Fruit fly (Drosophila melanogaster) whole organism, embryonic: ENCODE results near the gene w-cup.

Source experiments
- Atf6 ChIP-seq: fragments of 200-800 bp; sonication (Bioruptor generic); IDR thresholded peaks from 2 replicates; pipeline ENCODE4 v1.3.6; 2022; ENCODE audit warnings: missing biosample characterization, missing genetic modification characterization
- Bdp1 ChIP-seq: fragments of 200-800 bp; sonication (Bioruptor generic); optimal IDR thresholded peaks from 3 replicates; lab custom pipeline; 2016; ENCODE audit warnings: missing biosample characterization, missing genetic modification characterization
- Blimp-1 ChIP-seq: fragments of 200-800 bp; sonication (Bioruptor generic); optimal IDR thresholded peaks from 3 replicates; lab custom pipeline; 2018; ENCODE audit warnings: missing biosample characterization, missing genetic modification characterization, mild to moderate bottlenecking, moderate library complexity, missing genetic modification reagents
- CG10321 ChIP-seq: fragments of 200-800 bp; sonication (Bioruptor generic); IDR thresholded peaks from 2 replicates; pipeline ENCODE4 v1.3.6; 2022; ENCODE audit warnings: missing biosample characterization, missing genetic modification characterization
- CG11398 ChIP-seq: fragments of 200-800 bp; sonication (Bioruptor generic); optimal IDR thresholded peaks from 2 replicates; lab custom pipeline; 2016; ENCODE audit warnings: missing biosample characterization, missing genetic modification characterization
- CG12219 ChIP-seq: fragments of 200-800 bp; sonication (Bioruptor generic); optimal IDR thresholded peaks from 3 replicates; lab custom pipeline; 2018; ENCODE audit warnings: missing biosample characterization, mild to moderate bottlenecking, missing genetic modification characterization
- CG13123 ChIP-seq: fragments of 200-800 bp; sonication (Bioruptor generic); optimal IDR thresholded peaks from 2 replicates; lab custom pipeline; 2016; ENCODE audit warnings: missing biosample characterization, missing genetic modification characterization
- CG17186 ChIP-seq: fragments of 200-800 bp; sonication (Bioruptor generic); optimal IDR thresholded peaks from 3 replicates; lab custom pipeline; 2017; ENCODE audit warnings: missing biosample characterization, missing genetic modification reagents, missing genetic modification characterization
- CG18764 ChIP-seq: fragments of 200-800 bp; sonication (Bioruptor generic); optimal IDR thresholded peaks from 3 replicates; lab custom pipeline; 2016; ENCODE audit warnings: missing biosample characterization, missing genetic modification characterization
- CG2678 ChIP-seq: fragments of 200-800 bp; sonication (Bioruptor generic); optimal IDR thresholded peaks from 3 replicates; lab custom pipeline; 2019; ENCODE audit warnings: missing biosample characterization, mild to moderate bottlenecking, missing genetic modification characterization, moderate library complexity
- CG30431 ChIP-seq: fragments of 200-800 bp; sonication (Bioruptor generic); optimal IDR thresholded peaks from 2 replicates; lab custom pipeline; 2017; ENCODE audit warnings: missing biosample characterization, missing genetic modification characterization
- CG31441 ChIP-seq: fragments of 200-800 bp; sonication (Bioruptor generic); IDR thresholded peaks from 2 replicates; pipeline ENCODE4 v1.3.6; 2022; ENCODE audit warnings: missing biosample characterization, missing genetic modification characterization
- CG3847 ChIP-seq: fragments of 200-800 bp; sonication (Bioruptor generic); IDR thresholded peaks from 2 replicates; pipeline ENCODE4 v1.3.6; 2022; ENCODE audit warnings: missing biosample characterization, missing genetic modification characterization
- CG4707 ChIP-seq: fragments of 200-800 bp; sonication (Bioruptor generic); optimal IDR thresholded peaks from 2 replicates; lab custom pipeline; 2018; ENCODE audit warnings: missing biosample characterization, mild to moderate bottlenecking, missing genetic modification characterization, moderate library complexity
- CG6254 ChIP-seq: fragments of 200-800 bp; sonication (Bioruptor generic); optimal IDR thresholded peaks from 3 replicates; lab custom pipeline; 2017; ENCODE audit warnings: mild to moderate bottlenecking, missing biosample characterization, missing genetic modification reagents, missing genetic modification characterization
- CG7786 ChIP-seq: fragments of 200-800 bp; sonication (Bioruptor generic); optimal IDR thresholded peaks from 2 replicates; lab custom pipeline; 2016; ENCODE audit warnings: missing biosample characterization, missing genetic modification characterization
- CG8281 ChIP-seq: fragments of 200-800 bp; sonication (Bioruptor generic); optimal IDR thresholded peaks from 2 replicates; lab custom pipeline; 2018; ENCODE audit warnings: missing biosample characterization, mild to moderate bottlenecking, missing genetic modification characterization, moderate library complexity
- CG8359 ChIP-seq: fragments of 200-800 bp; sonication (Bioruptor generic); optimal IDR thresholded peaks from 2 replicates; lab custom pipeline; 2017; ENCODE audit warnings: missing biosample characterization, mild to moderate bottlenecking, missing genetic modification characterization, borderline replicate concordance
- CG9727 ChIP-seq: fragments of 200-800 bp; sonication (Bioruptor generic); optimal IDR thresholded peaks from 3 replicates; lab custom pipeline; 2017; ENCODE audit warnings: missing biosample characterization, mild to moderate bottlenecking, missing genetic modification characterization
- Dfd ChIP-seq, 2 experiments: fragments of >200 bp; optimal IDR thresholded peaks; 2 replicates each; lab custom pipeline; 2017; ENCODE audit warnings: missing biosample characterization in 2 of 2, missing genetic modification characterization in 2 of 2
- Lim3 ChIP-seq: fragments of 200-800 bp; sonication (Bioruptor generic); IDR thresholded peaks from 2 replicates; pipeline ENCODE4 v1.3.6; 2022; ENCODE audit warnings: missing biosample characterization, missing genetic modification characterization
- Med ChIP-seq: fragments of 200-800 bp; sonication (Bioruptor generic); peaks from one replicate; lab custom pipeline; 2016; ENCODE audit warnings: missing biosample characterization, missing genetic modification characterization, mild to moderate bottlenecking, inconsistent platforms, moderate library complexity
- Meics ChIP-seq: fragments of 200-800 bp; sonication (Bioruptor generic); optimal IDR thresholded peaks from 2 replicates; lab custom pipeline; 2017; ENCODE audit warnings: missing biosample characterization, mild to moderate bottlenecking, missing genetic modification characterization
- Ptx1 ChIP-seq: fragments of 200-800 bp; sonication (Bioruptor generic); IDR thresholded peaks from 2 replicates; pipeline ENCODE4 v1.3.6; 2022; ENCODE audit warnings: missing biosample characterization, missing genetic modification characterization
- Rfx ChIP-seq: fragments of 200-800 bp; sonication (Bioruptor generic); IDR thresholded peaks from 2 replicates; pipeline ENCODE4 v1.3.6; 2022; ENCODE audit warnings: missing biosample characterization, missing genetic modification characterization
- Tbp ChIP-seq: fragments of >200 bp; optimal IDR thresholded peaks from 2 replicates; lab custom pipeline; 2018; ENCODE audit warnings: missing biosample characterization, missing genetic modification characterization
- Trl ChIP-seq, 3 experiments: fragments of >200 bp in 2 of 3; fragments of 200-800 bp in 1 of 3; sonication (Bioruptor generic) in 1 of 3; optimal IDR thresholded peaks; 2 replicates in 1 of 3; 3 replicates in 2 of 3; lab custom pipeline; 2016 to 2017; ENCODE audit warnings: missing biosample characterization in 1 of 3, missing genetic modification characterization in 1 of 3
- ab ChIP-seq: fragments of 200-800 bp; sonication (Bioruptor generic); optimal IDR thresholded peaks from 2 replicates; lab custom pipeline; 2016; ENCODE audit warnings: missing biosample characterization, missing genetic modification characterization
- abd-A ChIP-seq: fragments of 200-800 bp; sonication (Bioruptor generic); optimal IDR thresholded peaks from 3 replicates; lab custom pipeline; 2019; ENCODE audit warnings: missing biosample characterization, mild to moderate bottlenecking, missing genetic modification characterization, moderate library complexity
- bsh ChIP-seq, 2 experiments: fragments of 200-800 bp; sonication (Bioruptor generic); optimal IDR thresholded peaks; 2 replicates each; lab custom pipeline; 2017 to 2018; ENCODE audit warnings: mild to moderate bottlenecking in 2 of 2, missing biosample characterization in 2 of 2, missing genetic modification characterization in 2 of 2, moderate library complexity in 1 of 2
- cg ChIP-seq: fragments of 200-800 bp; sonication (Bioruptor generic); optimal IDR thresholded peaks from 3 replicates; lab custom pipeline; 2019; ENCODE audit warnings: missing biosample characterization, mild to moderate bottlenecking, missing genetic modification characterization, moderate library complexity
- ci ChIP-seq: fragments of 200-800 bp; sonication (Bioruptor generic); IDR thresholded peaks from 3 replicates; pipeline ENCODE4 v1.3.6; 2022; ENCODE audit warnings: missing biosample characterization, missing genetic modification characterization
- dmrt11E ChIP-seq: fragments of 200-800 bp; sonication (Bioruptor generic); optimal IDR thresholded peaks from 3 replicates; lab custom pipeline; 2018; ENCODE audit warnings: missing biosample characterization, mild to moderate bottlenecking, missing genetic modification characterization, moderate library complexity
- dpn ChIP-seq, 2 experiments: fragments of 200-800 bp; sonication (Bioruptor generic); optimal IDR thresholded peaks; 3 replicates each; lab custom pipeline; 2016; ENCODE audit warnings: missing biosample characterization in 2 of 2, missing genetic modification characterization in 2 of 2
- fd102C ChIP-seq: fragments of 200-800 bp; sonication (Bioruptor generic); optimal IDR thresholded peaks from 2 replicates; lab custom pipeline; 2018; ENCODE audit warnings: missing biosample characterization, mild to moderate bottlenecking, missing genetic modification characterization, moderate library complexity
- fd3F ChIP-seq: fragments of 200-800 bp; sonication (Bioruptor generic); optimal IDR thresholded peaks from 2 replicates; lab custom pipeline; 2018; ENCODE audit warnings: missing biosample characterization, mild to moderate bottlenecking, missing genetic modification characterization, moderate library complexity
- hkb ChIP-seq, 2 experiments: fragments of 200-800 bp in 1 of 2; fragments of >200 bp in 1 of 2; sonication (Bioruptor generic) in 1 of 2; IDR thresholded peaks in 1 of 2; optimal IDR thresholded peaks in 1 of 2; 2 replicates each; pipeline versions ENCODE4 v1.3.6 to Lab custom; 2017 to 2022; ENCODE audit warnings: missing biosample characterization in 1 of 2, missing genetic modification characterization in 1 of 2
- kay ChIP-seq: fragments of 200-800 bp; sonication (Bioruptor generic); optimal IDR thresholded peaks from 2 replicates; lab custom pipeline; 2016; ENCODE audit warnings: missing biosample characterization, missing genetic modification characterization
- kni ChIP-seq: fragments of 200-800 bp; sonication (Bioruptor generic); optimal IDR thresholded peaks from 3 replicates; lab custom pipeline; 2017; ENCODE audit warnings: mild to moderate bottlenecking, missing biosample characterization, missing genetic modification reagents, missing genetic modification characterization
- lbe ChIP-seq: fragments of 200-800 bp; sonication (Bioruptor generic); optimal IDR thresholded peaks from 2 replicates; lab custom pipeline; 2016; ENCODE audit warnings: missing biosample characterization, mild to moderate bottlenecking, missing genetic modification characterization
- nerfin-1 ChIP-seq: fragments of 200-800 bp; sonication (Bioruptor generic); optimal IDR thresholded peaks from 3 replicates; lab custom pipeline; 2019; ENCODE audit warnings: missing biosample characterization, mild to moderate bottlenecking, missing genetic modification characterization, moderate library complexity
- otp ChIP-seq: fragments of 200-800 bp; sonication (Bioruptor generic); IDR thresholded peaks from 3 replicates; pipeline ENCODE4, ENCODE4 v1.3.6; 2022; ENCODE audit warnings: missing biosample characterization, missing genetic modification characterization
- pan ChIP-seq, 4 experiments: fragments of >200 bp in 3 of 4; fragments of 200-800 bp in 1 of 4; sonication (Bioruptor generic) in 1 of 4; optimal IDR thresholded peaks in 3 of 4; IDR thresholded peaks in 1 of 4; 2 replicates each; pipeline versions ENCODE4 v1.3.6 to Lab custom; 2017 to 2022; ENCODE audit warnings: missing biosample characterization in 2 of 4, missing genetic modification characterization in 2 of 4, mixed read lengths in 1 of 4
- ranshi ChIP-seq: fragments of 200-800 bp; sonication (Bioruptor generic); IDR thresholded peaks from 2 replicates; pipeline ENCODE4 v1.3.6; 2022; ENCODE audit warnings: missing biosample characterization, missing genetic modification characterization
- salm ChIP-seq: fragments of 200-800 bp; sonication (Bioruptor generic); optimal IDR thresholded peaks from 2 replicates; lab custom pipeline; 2018; ENCODE audit warnings: missing biosample characterization, mild to moderate bottlenecking, missing genetic modification characterization
- shn ChIP-seq: fragments of 200-800 bp; sonication (Bioruptor generic); optimal IDR thresholded peaks from 3 replicates; lab custom pipeline; 2016; ENCODE audit warnings: missing biosample characterization, missing genetic modification characterization
- sob ChIP-seq: fragments of 200-800 bp; sonication (Bioruptor generic); IDR thresholded peaks from 2 replicates; pipeline ENCODE4 v1.3.6; 2022; ENCODE audit warnings: missing biosample characterization, missing genetic modification characterization
- unpg ChIP-seq: fragments of 200-800 bp; sonication (Bioruptor generic); optimal IDR thresholded peaks from 3 replicates; lab custom pipeline; 2018; ENCODE audit warnings: missing biosample characterization, mild to moderate bottlenecking, missing genetic modification characterization, moderate library complexity

The w-cup gene

DNA sequence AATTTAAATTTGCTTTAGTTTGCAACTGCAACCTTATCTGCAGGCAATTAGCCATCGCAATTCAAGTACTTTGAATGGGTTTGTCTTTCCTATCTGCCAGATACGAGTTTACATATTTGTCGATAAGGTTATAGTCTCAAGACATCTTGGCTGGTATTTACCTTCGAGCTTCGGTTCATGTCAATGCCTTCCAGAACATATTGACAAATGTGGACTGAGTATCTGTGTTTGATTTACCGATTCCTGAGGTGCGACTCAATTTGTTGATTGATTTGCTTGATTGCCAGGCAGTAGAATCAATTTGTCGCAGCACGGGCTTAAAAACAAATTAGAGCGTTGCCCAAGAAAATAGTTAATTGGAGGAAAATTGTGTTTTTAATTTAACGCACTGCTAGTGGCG, 24.8 kb downstream of the w-cup start (continued):
- TF ChIP-seq Dfd (GFP tag; optimal IDR thresholded peaks at IDR 0.05; lab: Kevin White, UChicago) (no peak), dmrt11E (tag; lab: Kevin White, UChicago) (peak; percentile 78), CG17186 (peak; percentile 8), nerfin-1 (tag; lab: Kevin White, UChicago) (peak; percentile 24), CG8359 (GFP tag; lab: Kevin White, UChicago) (peak; percentile 33), fd102C (GFP tag; lab: Kevin White, UChicago) (peak; percentile 21), CG18764 (GFP tag; lab: Kevin White, UChicago) (peak; percentile 15), hkb (optimal IDR thresholded peaks at IDR 0.05; lab: Kevin White, UChicago) (no peak), hkb (GFP tag; IDR thresholded peaks at IDR 0.05; lab: Robert Waterston, UW) (0 out of 2 replicates have a peak, but pooled peaks have one; percentile 25), Meics (GFP tag; lab: Kevin White, UChicago) (peak; percentile 24), lbe (peak; percentile 4), Tbp (GFP tag; lab: Kevin White, UChicago) (no peak), Ptx1 (GFP tag; lab: Robert Waterston, UW) (0 out of 2 replicates have a peak, but pooled peaks have one; percentile 10), Bdp1 (GFP tag; lab: Kevin White, UChicago) (peak; percentile 43), Blimp-1 (GFP tag; lab: Kevin White, UChicago) (peak; percentile 34), ci (GFP tag; lab: Robert Waterston, UW) (peak; percentile 38; the same call in 1 of the 3 replicates), CG9727 (GFP tag; lab: Kevin White, UChicago) (peak; percentile 65), kay (GFP tag; lab: Kevin White, UChicago) (peak; percentile 16), CG31441 (GFP tag; lab: Robert Waterston, UW) (0 out of 2 replicates have a peak, but pooled peaks have one; percentile 17), shn (GFP tag; lab: Kevin White, UChicago) (no peak), kni (GFP tag; lab: Kevin White, UChicago) (peak; percentile 17), cg (GFP tag; lab: Kevin White, UChicago) (no peak), dpn (GFP tag; optimal IDR thresholded peaks at IDR 0.05; lab: Kevin White, UChicago) (peak in 1 of 2 experiments; percentile 4), otp (GFP tag; lab: Robert Waterston, UW) (peak; percentile 45; the same call in 1 of the 3 replicates), pan (optimal IDR thresholded peaks at IDR 0.05; lab: Kevin White, UChicago) (no peak), pan (GFP tag; optimal IDR thresholded peaks at IDR 0.05 in 1 of 2, IDR thresholded peaks at IDR 0.05 in 1 of 2) (peak in 1 of 2 experiments; percentile 11), CG7786 (GFP tag; lab: Kevin White, UChicago) (no peak), ab (no peak), CG8281 (tag; lab: Kevin White, UChicago) (peak; percentile 17), CG10321 (GFP tag; lab: Robert Waterston, UW) (peak; percentile 42; the same call in 1 of the 2 replicates), Trl (optimal IDR thresholded peaks at IDR 0.05; lab: Kevin White, UChicago) (no peak), Trl (GFP tag; optimal IDR thresholded peaks at IDR 0.05; lab: Kevin White, UChicago) (peak; percentile 21), salm (peak; percentile 22), CG6254 (GFP tag; lab: Kevin White, UChicago) (peak; percentile 7), CG12219 (GFP tag; lab: Kevin White, UChicago) (peak; percentile 27), ranshi (GFP tag; lab: Robert Waterston, UW) (peak; percentile 49; the same call in 1 of the 2 replicates), CG13123 (GFP tag; lab: Kevin White, UChicago) (peak; percentile 28), CG4707 (peak; percentile 53), abd-A (tag; lab: Kevin White, UChicago) (no peak), Rfx (GFP tag; lab: Robert Waterston, UW) (peak; percentile 52; the same call in 1 of the 2 replicates), Med (GFP tag; lab: Kevin White, UChicago) (peak; percentile 80), fd3F (peak; percentile 10), CG2678 (tag; lab: Kevin White, UChicago) (peak; percentile 40), unpg (GFP tag; lab: Kevin White, UChicago) (peak; percentile 43), CG30431 (GFP tag; lab: Kevin White, UChicago) (no peak), bsh (GFP tag; optimal IDR thresholded peaks at IDR 0.05; lab: Kevin White, UChicago) (peak in 1 of 2 experiments; percentile 52), Atf6 (GFP tag; lab: Robert Waterston, UW) (0 out of 2 replicates have a peak, but pooled peaks have one; percentile 28), CG11398 (GFP tag; lab: Kevin White, UChicago) (peak; percentile 31), CG3847 (GFP tag; lab: Robert Waterston, UW) (0 out of 2 replicates have a peak, but pooled peaks have one; percentile 17), Lim3 (GFP tag; lab: Robert Waterston, UW) (peak; percentile 18; the same call in 1 of the 2 replicates), sob (peak; percentile 58; the same call in 1 of the 2 replicates)
